Worm (Caenorhabditis elegans) whole organism, L4 larva: ENCODE measurements around the gene F35A5.8.
A peak's percentile ranks its signal among the peaks of the same experiment; 100 is the strongest.

Source experiments
- F26F4.8 ChIP-seq: fragments of 200-800 bp; sonication (Bioruptor generic); conservative IDR thresholded peaks from 2 replicates; pipeline ENCODE4 v1.3.6; 2022; ENCODE audit warnings: missing genetic modification characterization, missing compliant biosample characterization
- F49E8.2 ChIP-seq: sonication (generic microtip); optimal IDR thresholded peaks from 2 replicates; lab custom pipeline; 2016; ENCODE audit warnings: missing compliant biosample characterization, mild to moderate bottlenecking, missing genetic modification characterization, borderline replicate concordance
- Y5F2A.4 ChIP-seq: fragments of 200-800 bp; sonication (Bioruptor generic); optimal IDR thresholded peaks from 2 replicates; lab custom pipeline; 2018; ENCODE audit warnings: mild to moderate bottlenecking, missing genetic modification characterization, missing compliant biosample characterization
- Y75B8A.6 ChIP-seq: fragments of 200-800 bp; sonication (Bioruptor generic); IDR thresholded peaks from 2 replicates; pipeline ENCODE4 v1.3.6; 2022; ENCODE audit warnings: missing genetic modification reagents, missing genetic modification characterization, missing compliant biosample characterization
- ZK337.2 ChIP-seq: fragments of 200-800 bp; sonication (Bioruptor generic); IDR thresholded peaks from 2 replicates; pipeline ENCODE4 v1.3.6; 2022; ENCODE audit warnings: missing genetic modification reagents, missing genetic modification characterization, missing compliant biosample characterization
- aha-1 ChIP-seq: fragments of 150-350 bp; peaks from one replicate; lab custom pipeline; 2014; ENCODE audit warnings: missing biosample characterization, missing genetic modification characterization
- ceh-20 ChIP-seq: fragments of 200-800 bp; sonication (Bioruptor generic); IDR thresholded peaks from 2 replicates; pipeline ENCODE4 v1.3.6; 2022; ENCODE audit warnings: missing genetic modification reagents, missing genetic modification characterization, missing compliant biosample characterization
- ceh-82 ChIP-seq: sonication (generic microtip); optimal IDR thresholded peaks from 2 replicates; lab custom pipeline; 2017; ENCODE audit warnings: missing biosample characterization, missing genetic modification characterization
- cey-2 ChIP-seq: sonication (generic microtip); optimal IDR thresholded peaks from 3 replicates; lab custom pipeline; 2017; ENCODE audit warnings: missing genetic modification characterization, mild to moderate bottlenecking, missing compliant biosample characterization, antibody characterized with exemption, borderline replicate concordance; ENCODE audit not compliant: insufficient read depth
- dmd-6 ChIP-seq: fragments of 200-800 bp; sonication (Bioruptor generic); IDR thresholded peaks from 2 replicates; pipeline ENCODE4 v1.3.6; 2022; ENCODE audit warnings: missing genetic modification reagents, missing genetic modification characterization, missing compliant biosample characterization
- dmd-8 ChIP-seq: fragments of 200-800 bp; sonication (Bioruptor generic); IDR thresholded peaks from 2 replicates; pipeline ENCODE4 v1.3.6; 2022; ENCODE audit warnings: missing genetic modification characterization, missing compliant biosample characterization
- dpl-1 ChIP-seq: fragments of 150-350 bp; optimal IDR thresholded peaks from 2 replicates; lab custom pipeline; 2014; ENCODE audit warnings: missing biosample characterization, missing genetic modification reagents, missing genetic modification characterization
- duxl-1 ChIP-seq: sonication (generic microtip); optimal IDR thresholded peaks from 2 replicates; lab custom pipeline; 2016; ENCODE audit warnings: mild to moderate bottlenecking, missing genetic modification characterization, moderate library complexity, missing compliant biosample characterization; ENCODE audit not compliant: poor library complexity
- gei-8 ChIP-seq: fragments of 200-800 bp; sonication (Bioruptor generic); optimal IDR thresholded peaks from 2 replicates; lab custom pipeline; 2018; ENCODE audit warnings: mild to moderate bottlenecking, missing genetic modification characterization, missing compliant biosample characterization
- hmg-1.1 ChIP-seq: fragments of 200-800 bp; sonication (Bioruptor generic); IDR thresholded peaks from 2 replicates; pipeline ENCODE4 v1.3.6; 2022; ENCODE audit warnings: missing genetic modification reagents, missing genetic modification characterization, missing compliant biosample characterization
- lin-13 ChIP-seq: fragments of 150-350 bp; optimal IDR thresholded peaks from 2 replicates; lab custom pipeline; 2014; ENCODE audit warnings: missing biosample characterization, missing genetic modification reagents, missing genetic modification characterization
- mxl-2 ChIP-seq: fragments of 200-800 bp; sonication (Bioruptor generic); conservative IDR thresholded peaks from 2 replicates; pipeline ENCODE4 v1.3.6; 2022; ENCODE audit warnings: missing genetic modification reagents, missing genetic modification characterization, missing compliant biosample characterization
- nhr-111 ChIP-seq: fragments of 200-800 bp; sonication (Bioruptor generic); optimal IDR thresholded peaks from 2 replicates; lab custom pipeline; 2018; ENCODE audit warnings: mild to moderate bottlenecking, missing genetic modification characterization, missing compliant biosample characterization
- nhr-48 ChIP-seq: sonication (generic microtip); optimal IDR thresholded peaks from 2 replicates; lab custom pipeline; 2016; ENCODE audit warnings: mild to moderate bottlenecking, missing genetic modification characterization, missing compliant biosample characterization
- nhr-76 ChIP-seq: fragments of 150-350 bp; optimal IDR thresholded peaks from 2 replicates; lab custom pipeline; 2014; ENCODE audit warnings: missing biosample characterization, missing genetic modification characterization
- nhr-77 ChIP-seq: fragments of 150-350 bp; optimal IDR thresholded peaks from 2 replicates; lab custom pipeline; 2014; ENCODE audit warnings: missing biosample characterization, missing genetic modification characterization
- pha-4 ChIP-seq, 2 experiments: fragments of 150-350 bp in 1 of 2; fragments of 200-800 bp in 1 of 2; sonication (Bioruptor generic) in 1 of 2; IDR thresholded peaks in 1 of 2; optimal IDR thresholded peaks in 1 of 2; 2 replicates each; pipeline versions ENCODE4 v1.3.6 to Lab custom; 2014 to 2022; ENCODE audit warnings: missing genetic modification characterization in 2 of 2, missing genetic modification reagents in 2 of 2, missing biosample characterization in 1 of 2, missing compliant biosample characterization in 1 of 2
- saeg-2 ChIP-seq: fragments of 200-800 bp; sonication (Bioruptor generic); IDR thresholded peaks from 2 replicates; pipeline ENCODE4 v1.3.6; 2022; ENCODE audit warnings: missing genetic modification reagents, missing genetic modification characterization, missing compliant biosample characterization
- set-16 ChIP-seq: fragments of 200-800 bp; sonication (Bioruptor generic); IDR thresholded peaks from 2 replicates; pipeline ENCODE4 v1.3.6; 2022; ENCODE audit warnings: missing genetic modification reagents, missing genetic modification characterization, missing compliant biosample characterization
- snpc-4 ChIP-seq: fragments of 150-350 bp; optimal IDR thresholded peaks from 2 replicates; lab custom pipeline; 2014; ENCODE audit warnings: missing biosample characterization, missing genetic modification characterization
- tra-1 ChIP-seq: fragments of 200-800 bp; sonication (Bioruptor generic); IDR thresholded peaks from 2 replicates; pipeline ENCODE4 v1.3.6; 2022; ENCODE audit warnings: missing genetic modification reagents, missing genetic modification characterization, missing compliant biosample characterization

Gene F35A5.8

DNA sequence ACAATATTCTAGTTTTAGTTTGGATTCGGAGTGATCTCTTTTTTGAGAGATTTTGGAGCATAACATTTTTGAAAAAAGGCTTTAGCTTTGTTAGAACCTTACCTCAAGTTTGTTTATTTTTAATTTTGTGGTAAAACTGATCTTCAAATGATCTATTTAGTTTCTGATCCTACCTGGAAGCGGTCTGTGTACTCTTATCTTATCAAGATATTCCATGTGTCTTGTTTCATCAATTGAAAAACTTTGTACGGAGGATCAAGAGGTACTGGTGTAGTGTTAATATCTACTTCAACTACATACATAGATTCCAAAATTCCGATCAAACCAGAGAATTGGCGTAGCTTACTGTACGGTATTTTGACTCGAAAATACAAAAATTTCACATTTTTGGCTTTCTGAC is 47.5 kb downstream of the F35A5.8 start:
- TF ChIP-seq mxl-2 (no peak), ceh-20 (GFP tag; lab: Robert Waterston, UW) (no peak), F49E8.2 (tag; lab: Kevin White, UChicago) (no peak), pha-4 (GFP tag; IDR thresholded peaks at IDR 0.05; lab: Robert Waterston, UW) (no peak), pha-4 (tag; optimal IDR thresholded peaks at IDR 0.05; lab: Kevin White, UChicago) (no peak), F26F4.8 (GFP tag; lab: Robert Waterston, UW) (no peak), lin-13 (GFP tag; lab: Kevin White, UChicago) (no peak), nhr-48 (tag; lab: Kevin White, UChicago) (no peak), gei-8 (GFP tag; lab: Kevin White, UChicago) (no peak), dpl-1 (GFP tag; lab: Kevin White, UChicago) (no peak), nhr-76 (tag; lab: Kevin White, UChicago) (no peak), cey-2 (tag; lab: Kevin White, UChicago) (no peak), saeg-2 (GFP tag; lab: Robert Waterston, UW) (no peak), dmd-6 (no peak), dmd-8 (GFP tag; lab: Robert Waterston, UW) (no peak), ceh-82 (tag; lab: Kevin White, UChicago) (no peak)

DNA sequence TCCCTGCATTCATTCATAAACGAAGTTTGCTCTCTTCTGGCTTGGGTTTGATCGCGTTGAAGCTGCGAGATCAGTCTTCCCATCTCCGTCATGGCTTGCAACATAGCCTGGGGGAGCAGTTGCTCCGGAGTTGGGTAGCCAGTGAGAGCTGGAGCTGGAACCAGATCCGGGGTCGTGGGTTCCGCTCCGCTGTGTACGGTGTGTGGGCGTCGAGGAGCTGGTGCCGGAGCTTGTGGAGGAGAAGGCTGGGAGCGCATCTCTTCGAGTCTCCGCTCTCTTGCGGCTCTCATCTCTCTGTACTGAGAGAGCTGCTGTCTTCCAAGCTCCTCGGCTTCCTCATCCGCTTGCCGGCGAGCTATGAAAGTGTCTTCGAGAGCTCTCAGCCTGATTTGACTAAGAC is 50.8 kb downstream of the F35A5.8 start:
- TF ChIP-seq Y5F2A.4 (GFP tag; lab: Kevin White, UChicago) (no peak), duxl-1 (tag; lab: Kevin White, UChicago) (no peak), F49E8.2 (tag; lab: Kevin White, UChicago) (no peak), nhr-111 (GFP tag; lab: Kevin White, UChicago) (no peak), set-16 (GFP tag; lab: Robert Waterston, UW) (peak; percentile 94), dmd-8 (GFP tag; lab: Robert Waterston, UW) (no peak), snpc-4 (tag; lab: Kevin White, UChicago) (no peak), aha-1 (peak; percentile 40), Y75B8A.6 (no peak), ZK337.2 (GFP tag; lab: Robert Waterston, UW) (no peak), hmg-1.1 (GFP tag; lab: Robert Waterston, UW) (no peak), nhr-77 (tag; lab: Kevin White, UChicago) (no peak), tra-1 (no peak)

DNA sequence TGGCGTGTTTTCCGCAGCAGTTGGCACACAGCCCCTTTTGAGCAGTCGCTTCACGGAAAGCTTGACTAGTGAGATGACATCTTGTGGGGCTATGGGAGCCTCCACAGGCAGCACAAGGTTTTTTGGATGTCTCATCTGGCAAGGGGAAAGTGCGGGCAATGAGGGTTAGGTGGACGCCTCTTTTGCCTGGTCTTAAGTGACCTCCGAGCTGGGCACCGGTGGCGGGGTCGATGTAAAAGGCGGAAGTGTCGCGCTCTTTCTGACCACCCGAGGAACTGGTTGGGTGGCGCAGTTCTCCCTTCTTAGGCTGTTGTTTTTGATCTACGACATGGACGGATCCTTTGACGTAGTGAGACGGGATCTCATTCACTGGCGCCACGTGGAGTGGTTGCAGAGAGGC is 51.9 kb downstream of the F35A5.8 start:
- peak; percentile 69; the same call in 1 of the 2 replicates for TF ChIP-seq set-16 (GFP tag; lab: Robert Waterston, UW)
- no peak for TF ChIP-seq dpl-1 (GFP tag; lab: Kevin White, UChicago)
